Worm (Caenorhabditis elegans): Measurements from ENCODE around the gene Y61A9LA.12.

ce11 chrV:4598489-4598888 is 44.8 kb downstream of the Y61A9LA.12 start:
- no peak for TF ChIP-seq hmg-4 (GFP tag; optimal IDR thresholded peaks at IDR 0.05)
- no peak for TF ChIP-seq B0310.2 (tag; optimal IDR thresholded peaks at IDR 0.05)
- TF ChIP-seq ama-1 (optimal IDR thresholded peaks at IDR 0.05), result no peak
- no peak for TF ChIP-seq aly-1 (tag; optimal IDR thresholded peaks at IDR 0.05)
- no peak for TF ChIP-seq flt-1 (GFP tag; IDR thresholded peaks at IDR 0.05)
- TF ChIP-seq tra-4 (tag; optimal IDR thresholded peaks at IDR 0.05), result no peak
- TF ChIP-seq scrt-1 (GFP tag; IDR thresholded peaks at IDR 0.05), result no peak
- no peak for TF ChIP-seq hnd-1 (tag; optimal IDR thresholded peaks at IDR 0.05)
- TF ChIP-seq F13C5.2 (tag; optimal IDR thresholded peaks at IDR 0.05), result no peak
- TF ChIP-seq tbx-37 (GFP tag; conservative IDR thresholded peaks at IDR 0.05), result no peak
- no peak for TF ChIP-seq ceh-13 (GFP tag; optimal IDR thresholded peaks at IDR 0.05)
- TF ChIP-seq hmbx-1 (tag; optimal IDR thresholded peaks at IDR 0.05), result no peak

Data from whole organism, early embryonic.